Worm (Caenorhabditis elegans) whole organism, mixed stage, embryonic: ENCODE measurements around the gene Y51H7C.1.
A peak's percentile ranks its signal among the peaks of the same experiment; 100 is the strongest.

ENCODE experiments used
- bed-3 ChIP-seq: fragments of 200-800 bp; sonication (Bioruptor generic); optimal IDR thresholded peaks from 3 replicates; lab custom pipeline; 2018; ENCODE audit warnings: mild to moderate bottlenecking, missing genetic modification characterization, moderate library complexity, missing compliant biosample characterization
- elt-3 ChIP-seq: fragments of 150-350 bp; optimal IDR thresholded peaks from 2 replicates; lab custom pipeline; 2014; ENCODE audit warnings: missing biosample characterization, missing genetic modification characterization
- lsy-2 ChIP-seq: fragments of 150-350 bp; optimal IDR thresholded peaks from 2 replicates; lab custom pipeline; 2014; ENCODE audit warnings: missing biosample characterization, missing genetic modification characterization
- mls-2 ChIP-seq: sonication (generic microtip); optimal IDR thresholded peaks from 2 replicates; lab custom pipeline; 2016; ENCODE audit warnings: mild to moderate bottlenecking, missing genetic modification characterization, moderate library complexity, missing compliant biosample characterization
- nhr-28 ChIP-seq: fragments of 150-350 bp; optimal IDR thresholded peaks from 2 replicates; lab custom pipeline; 2014; ENCODE audit warnings: missing biosample characterization, missing genetic modification characterization
- pha-4 ChIP-seq: fragments of 150-350 bp; optimal IDR thresholded peaks from 2 replicates; lab custom pipeline; 2018; ENCODE audit warnings: missing biosample characterization, missing genetic modification reagents, missing genetic modification characterization
- snpc-4 ChIP-seq: fragments of 150-350 bp; optimal IDR thresholded peaks from 2 replicates; lab custom pipeline; 2014; ENCODE audit warnings: missing biosample characterization, missing genetic modification characterization
- sptf-1 ChIP-seq: sonication (generic microtip); optimal IDR thresholded peaks from 2 replicates; lab custom pipeline; 2017; ENCODE audit warnings: mild to moderate bottlenecking, missing genetic modification characterization, moderate library complexity, missing compliant biosample characterization

Gene Y51H7C.1

ce11 chrII:1504266-1504665, 36.7 kb downstream of the Y51H7C.1 start, which contains the start of gene fdgt-1:
Gene fdgt-1 (plus strand): TSS chrII:1504566.
- TF ChIP-seq pha-4 (tag; lab: Kevin White, UChicago), result peak; percentile 12
- no peak for TF ChIP-seq mls-2 (tag; lab: Kevin White, UChicago)

ce11 chrII:1517354-1517753, 49.8 kb downstream of the Y51H7C.1 start, which contains the start of gene math-45:
Gene math-45 (minus strand): TSS chrII:1517454.
- no peak for TF ChIP-seq elt-3 (tag; lab: Kevin White, UChicago)

ce11 chrII:1518914-1519313, 51.4 kb downstream of the Y51H7C.1 start, which contains the start of gene Y51H7BR.8:
Gene Y51H7BR.8 (plus strand): TSS chrII:1519214.
- TF ChIP-seq lsy-2 (no peak), sptf-1 (tag; lab: Kevin White, UChicago) (no peak), bed-3 (no peak), pha-4 (tag; lab: Kevin White, UChicago) (no peak), nhr-28 (tag; lab: Kevin White, UChicago) (no peak), snpc-4 (no peak)
